Worm (Caenorhabditis elegans) whole organism, L4/young adult: ENCODE data around the gene nspc-10.

Experiments
- W03F9.2 ChIP-seq: fragments of 150-350 bp; optimal IDR thresholded peaks from 2 replicates; lab custom pipeline; 2014; ENCODE audit warnings: missing biosample characterization, missing genetic modification characterization
- dao-5 ChIP-seq: sonication (generic microtip); optimal IDR thresholded peaks from 2 replicates; lab custom pipeline; 2016; ENCODE audit warnings: missing genotype, missing genetic modification characterization, moderate library complexity, missing compliant biosample characterization
- him-1 ChIP-seq: sonication (generic microtip); optimal IDR thresholded peaks from 2 replicates; lab custom pipeline; 2016; ENCODE audit warnings: missing genotype, missing genetic modification reagents, missing genetic modification characterization, missing compliant biosample characterization

- TF ChIP-seq him-1 (no peak), dao-5 (tag; lab: Kevin White, UChicago) (no peak), W03F9.2 (tag; lab: Kevin White, UChicago) (no peak)
These were observed 4.9 kb downstream of the nspc-10 start, which contains the start of gene F42F12.14 for ce11 chrX:12348329-12348728.
